Fruit fly (Drosophila melanogaster): ENCODE results near the gene kmg.

kmg gene

DNA sequence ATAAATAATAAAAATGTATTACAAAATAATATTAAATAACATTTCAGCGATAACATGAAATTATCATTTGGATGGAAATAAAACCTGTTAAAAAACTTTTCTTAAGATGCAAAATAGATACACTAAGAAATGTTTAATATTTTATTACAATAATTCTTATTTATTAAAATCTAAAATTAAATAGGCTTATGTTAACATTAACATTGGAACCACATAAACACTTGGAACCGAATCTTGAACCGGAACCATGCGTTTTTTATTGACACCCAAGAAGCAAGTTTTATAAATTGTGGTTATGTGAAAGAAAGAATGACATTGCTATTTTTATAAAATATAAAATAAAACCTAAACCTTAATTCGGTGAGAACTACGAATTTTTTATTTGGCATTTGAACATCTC, at the start of gene kmg:
Gene kmg, plus strand, starts transcription at position 301 of the 400 bp plus-strand sequence.
- TF ChIP-seq psq (optimal IDR thresholded peaks at IDR 0.05) (no peak), h (optimal IDR thresholded peaks at IDR 0.05) (no peak), insv (optimal IDR thresholded peaks at IDR 0.05) (no peak), ttk (optimal IDR thresholded peaks at IDR 0.05) (no peak), Myc (optimal IDR thresholded peaks at IDR 0.05) (no peak), Sin3A (optimal IDR thresholded peaks at IDR 0.05) (no peak)

DNA sequence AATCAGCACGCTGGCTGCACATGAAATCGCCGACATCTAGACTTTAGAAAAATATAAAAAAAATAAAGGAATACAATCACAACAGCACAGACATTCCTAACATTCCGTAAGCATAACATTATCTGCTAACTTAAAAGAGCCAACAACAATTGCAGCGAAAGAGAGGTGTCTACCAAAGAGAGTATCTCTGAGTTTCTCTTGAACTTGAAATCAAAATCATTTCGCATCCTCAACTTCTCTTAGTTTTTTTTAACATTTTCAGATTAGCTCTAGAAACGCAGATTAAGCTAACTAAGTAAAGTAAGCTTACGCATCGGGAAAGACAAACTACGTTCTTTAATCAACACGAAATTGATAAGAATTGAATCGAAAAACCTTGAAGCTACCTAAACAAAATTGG, 46.7 kb upstream of the kmg start:
- TF ChIP-seq Myc (optimal IDR thresholded peaks at IDR 0.05): no peak
- TF ChIP-seq psq (optimal IDR thresholded peaks at IDR 0.05): no peak
- no peak for TF ChIP-seq ttk (optimal IDR thresholded peaks at IDR 0.05)
- no peak for TF ChIP-seq Sin3A (optimal IDR thresholded peaks at IDR 0.05)
- TF ChIP-seq h (optimal IDR thresholded peaks at IDR 0.05): no peak

DNA sequence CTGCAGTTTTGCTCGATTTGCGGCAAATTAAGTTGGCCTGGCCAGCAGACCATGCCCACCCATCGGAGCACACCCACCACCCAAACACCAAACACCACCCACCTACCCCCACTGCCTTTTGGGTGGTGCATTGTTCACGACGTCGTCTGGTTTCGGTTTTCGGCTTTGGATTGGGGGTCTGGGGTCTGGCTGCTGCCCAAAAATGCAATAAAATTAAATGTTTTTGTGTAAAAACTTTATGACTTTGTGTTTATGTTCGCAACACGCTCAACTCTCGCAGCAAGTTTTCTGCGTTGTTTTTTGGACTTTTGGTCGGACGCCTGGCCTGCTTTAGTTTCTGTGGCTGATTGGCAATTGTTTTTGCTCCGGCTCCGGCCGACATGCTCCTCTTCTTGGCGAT, 43.6 kb upstream of the kmg start:
- TF ChIP-seq h (optimal IDR thresholded peaks at IDR 0.05) (no peak), Sin3A (optimal IDR thresholded peaks at IDR 0.05) (no peak), psq (optimal IDR thresholded peaks at IDR 0.05) (no peak), insv (optimal IDR thresholded peaks at IDR 0.05) (no peak), ttk (optimal IDR thresholded peaks at IDR 0.05) (no peak), Myc (optimal IDR thresholded peaks at IDR 0.05) (no peak)

DNA sequence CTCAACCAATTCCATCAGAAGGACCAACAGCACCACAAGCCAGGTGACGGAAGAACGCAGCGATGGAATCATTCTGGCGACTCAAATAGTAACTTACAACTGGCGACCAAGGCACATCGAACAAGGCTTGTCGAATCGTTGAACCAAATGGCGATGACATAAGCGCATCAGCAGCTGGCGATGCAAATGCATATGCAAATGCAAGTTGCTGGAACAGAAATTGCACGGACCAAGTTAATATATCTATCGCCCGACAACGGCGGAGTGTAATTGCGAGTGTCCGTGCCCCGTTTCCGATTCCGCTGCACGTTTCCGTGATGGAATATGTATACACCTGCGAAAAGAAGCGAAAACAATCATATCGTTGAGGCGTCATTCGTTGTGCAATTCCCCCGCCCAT, 41.3 kb upstream of the kmg start, which contains the start of the genes CG44198 and CG43050:
Gene CG44198, minus strand, starts transcription at position 101 of the 400 bp plus-strand sequence.
Gene CG43050, plus strand, starts transcription at position 261 of the 400 bp plus-strand sequence.
- TF ChIP-seq ttk (optimal IDR thresholded peaks at IDR 0.05): no peak
- no peak for TF ChIP-seq psq (optimal IDR thresholded peaks at IDR 0.05)
- no peak for TF ChIP-seq Sin3A (optimal IDR thresholded peaks at IDR 0.05)
- no peak for TF ChIP-seq Myc (optimal IDR thresholded peaks at IDR 0.05)
- no peak for TF ChIP-seq insv (optimal IDR thresholded peaks at IDR 0.05)
- TF ChIP-seq h (optimal IDR thresholded peaks at IDR 0.05): no peak

DNA sequence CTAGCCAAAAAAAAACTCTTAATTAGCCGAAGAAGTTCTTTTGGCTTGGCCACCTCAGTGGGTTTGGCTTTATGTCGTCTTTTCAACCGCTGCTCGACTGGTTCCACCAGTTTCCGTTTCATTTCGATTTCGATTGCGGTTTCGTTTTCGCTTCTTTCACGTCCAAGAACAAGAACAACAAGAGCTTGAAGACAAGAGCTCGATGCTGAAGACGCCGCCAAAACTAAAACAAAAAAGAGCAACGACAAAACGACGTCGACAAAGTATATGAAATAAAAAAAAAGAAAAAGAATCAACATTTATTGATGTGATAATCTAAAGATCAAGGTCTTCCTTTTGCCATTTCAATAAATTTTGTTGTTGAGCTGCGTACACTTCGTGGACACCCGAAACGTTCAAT, 37.8 kb upstream of the kmg start:
- no peak for TF ChIP-seq ttk (optimal IDR thresholded peaks at IDR 0.05)
- TF ChIP-seq h (optimal IDR thresholded peaks at IDR 0.05): no peak
- no peak for TF ChIP-seq psq (optimal IDR thresholded peaks at IDR 0.05)
- TF ChIP-seq insv (optimal IDR thresholded peaks at IDR 0.05): no peak
- TF ChIP-seq Myc (optimal IDR thresholded peaks at IDR 0.05): no peak
- TF ChIP-seq Sin3A (optimal IDR thresholded peaks at IDR 0.05): no peak

DNA sequence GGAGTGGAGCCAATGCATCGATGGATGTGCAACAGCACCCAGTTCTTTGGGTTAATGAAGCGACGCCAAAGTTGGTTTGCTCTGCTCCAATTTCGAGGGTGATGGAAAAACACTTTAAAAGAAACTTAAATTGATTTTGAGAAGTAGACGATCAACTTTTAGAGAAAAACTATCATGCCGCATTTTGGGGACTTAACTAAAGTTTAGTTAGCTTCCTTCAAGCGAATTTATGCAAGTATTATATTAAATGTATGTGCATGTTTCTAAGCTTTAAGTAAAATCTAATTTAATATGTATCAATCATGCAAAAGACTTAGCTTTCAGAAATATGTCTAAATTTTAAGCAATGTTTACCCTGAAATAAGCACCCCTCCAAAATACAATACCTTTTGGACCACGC, 30.0 kb upstream of the kmg start, which contains the start of gene CG5122:
Gene CG5122, plus strand, starts transcription at position 301 of the 400 bp plus-strand sequence.
- TF ChIP-seq psq (optimal IDR thresholded peaks at IDR 0.05) (no peak), h (optimal IDR thresholded peaks at IDR 0.05) (no peak), Sin3A (optimal IDR thresholded peaks at IDR 0.05) (no peak), ttk (optimal IDR thresholded peaks at IDR 0.05) (no peak), insv (optimal IDR thresholded peaks at IDR 0.05) (no peak), Myc (optimal IDR thresholded peaks at IDR 0.05) (no peak)

DNA sequence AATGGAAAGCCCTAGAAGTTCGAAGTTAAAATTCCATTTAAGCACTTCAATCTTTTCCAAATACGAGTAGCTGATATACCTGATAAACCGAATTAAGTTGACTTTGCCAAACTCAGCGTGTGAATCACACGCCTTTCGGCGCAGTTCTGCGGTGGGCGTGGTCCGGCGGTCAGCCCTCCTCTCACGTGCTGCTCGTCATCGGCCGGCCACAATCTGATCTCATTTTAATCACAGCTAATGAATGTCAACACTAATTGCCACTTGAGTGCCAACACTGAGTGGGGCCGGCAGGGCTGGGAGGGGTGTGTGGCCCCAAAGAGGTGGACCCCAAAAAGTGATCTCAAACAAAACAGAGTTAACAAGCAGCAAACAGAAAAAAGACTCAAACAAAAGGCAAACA, 24.4 kb upstream of the kmg start:
- TF ChIP-seq h (optimal IDR thresholded peaks at IDR 0.05) (no peak), ttk (optimal IDR thresholded peaks at IDR 0.05) (no peak), Myc (optimal IDR thresholded peaks at IDR 0.05) (no peak), Sin3A (optimal IDR thresholded peaks at IDR 0.05) (no peak), psq (optimal IDR thresholded peaks at IDR 0.05) (no peak), insv (optimal IDR thresholded peaks at IDR 0.05) (no peak)

DNA sequence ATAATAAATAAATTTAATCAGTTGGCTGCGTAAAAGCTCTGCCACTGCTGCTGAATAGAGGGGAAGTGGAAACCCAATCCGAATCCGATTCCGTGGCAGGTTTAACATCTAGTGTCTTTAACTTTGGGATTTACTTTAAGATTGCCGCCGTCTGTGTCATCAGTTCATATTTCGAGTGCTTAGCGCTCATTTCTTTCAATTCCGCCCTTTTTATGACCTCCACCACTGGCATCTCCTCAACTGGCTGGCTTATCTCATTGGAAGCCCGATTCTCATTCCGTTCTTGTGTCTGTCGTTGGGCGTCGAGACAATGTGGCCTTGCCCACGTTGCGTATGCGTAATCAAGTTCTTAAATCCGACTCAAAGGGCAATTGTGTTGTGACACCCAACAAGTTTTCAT, 19.4 kb upstream of the kmg start:
- TF ChIP-seq psq (optimal IDR thresholded peaks at IDR 0.05) (no peak), Myc (optimal IDR thresholded peaks at IDR 0.05) (no peak), ttk (optimal IDR thresholded peaks at IDR 0.05) (no peak), h (optimal IDR thresholded peaks at IDR 0.05) (no peak), Sin3A (optimal IDR thresholded peaks at IDR 0.05) (no peak), insv (optimal IDR thresholded peaks at IDR 0.05) (no peak)

DNA sequence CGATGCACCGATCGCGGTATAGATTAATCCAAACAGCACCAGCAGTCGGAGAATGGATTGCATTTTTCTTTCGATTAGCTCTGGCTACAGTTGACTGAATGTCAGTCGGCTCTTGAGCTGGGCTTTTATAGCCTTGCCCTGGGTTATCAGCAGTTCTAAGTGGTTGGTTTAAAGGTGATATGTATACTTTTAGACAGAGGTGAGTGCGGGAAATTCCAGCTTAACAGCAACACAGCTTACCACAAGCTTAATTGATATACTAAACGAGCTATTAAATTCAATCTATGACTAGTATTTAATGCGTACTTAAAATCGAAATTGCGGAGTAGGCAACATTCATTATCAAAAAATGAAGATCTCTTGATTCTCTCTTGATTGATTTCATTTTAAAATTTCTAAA, 17.5 kb upstream of the kmg start, which contains the start of gene CG9928:
Gene CG9928, minus strand, starts transcription at position 101 of the 400 bp plus-strand sequence.
- TF ChIP-seq Myc (optimal IDR thresholded peaks at IDR 0.05): no peak

DNA sequence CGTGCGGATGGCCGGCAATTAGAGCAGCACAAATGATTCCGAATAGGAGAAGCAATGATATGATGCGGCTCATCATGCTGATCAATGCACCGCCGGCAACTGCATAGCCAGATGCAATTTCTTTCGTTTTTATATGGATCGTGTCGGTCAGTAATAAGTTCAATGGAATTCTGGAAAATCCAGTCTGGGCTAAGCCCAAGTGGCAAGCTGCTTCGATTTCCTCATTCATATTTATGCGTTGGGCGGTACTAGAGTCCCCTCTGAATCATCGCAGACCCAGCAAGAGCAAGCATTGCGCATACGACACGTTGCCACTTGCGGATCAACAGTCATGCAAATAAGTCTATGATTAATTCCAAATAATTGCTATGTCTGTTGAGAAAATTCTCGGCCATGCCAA, 16.8 kb upstream of the kmg start, which contains the start of gene CG16978:
Gene CG16978, minus strand, starts transcription at position 101 of the 400 bp plus-strand sequence.
- no peak for TF ChIP-seq insv (optimal IDR thresholded peaks at IDR 0.05)

DNA sequence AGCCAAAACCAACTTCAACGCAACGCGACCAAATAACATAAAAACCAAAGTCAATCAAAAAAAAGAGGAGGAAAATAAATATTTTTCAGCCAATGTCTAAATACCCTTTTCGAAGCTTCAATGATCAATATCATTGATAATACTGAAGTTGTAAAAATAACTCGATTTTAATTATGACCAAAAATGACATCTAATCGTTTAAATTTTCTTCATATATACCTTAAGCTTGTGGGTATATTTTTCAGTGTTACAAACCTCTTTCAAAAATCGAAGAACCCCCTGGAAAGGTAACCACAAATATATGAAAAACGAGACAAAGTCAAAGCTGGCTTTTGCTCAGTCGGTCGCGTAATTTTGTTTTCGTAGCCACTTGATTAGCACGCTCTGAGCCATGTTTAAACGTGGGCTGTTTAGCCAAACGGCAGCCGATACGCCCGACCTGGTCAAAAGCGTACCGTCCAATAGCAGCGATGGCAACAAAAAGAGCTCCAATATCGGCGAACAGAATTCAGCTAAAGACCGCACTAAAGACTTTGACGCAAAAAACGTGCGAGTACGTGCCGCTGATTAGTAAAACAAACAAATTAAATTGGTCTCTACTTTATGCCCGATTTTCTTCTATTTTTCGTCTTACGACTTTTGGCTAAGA, 15.2 kb upstream of the kmg start:
- TF ChIP-seq Sin3A (optimal IDR thresholded peaks at IDR 0.05): no peak

DNA sequence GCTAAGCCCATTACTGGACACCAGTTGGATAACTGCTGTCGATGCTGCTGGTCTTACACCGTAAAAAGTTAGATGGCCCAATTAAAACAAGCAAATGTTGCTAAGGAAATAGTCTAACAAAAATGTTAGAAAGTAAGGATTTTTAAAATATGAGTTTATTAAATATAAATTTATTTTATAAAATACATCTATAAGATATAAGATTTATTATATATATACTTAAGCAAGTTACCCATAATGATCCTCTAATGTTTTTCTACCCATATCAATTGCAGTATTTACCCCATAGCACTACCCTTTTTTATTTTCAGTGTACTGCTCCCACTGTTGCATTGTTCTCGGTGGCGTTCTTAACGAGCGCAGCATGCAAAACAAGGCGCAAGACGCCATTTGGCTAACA, 14.1 kb upstream of the kmg start:
- no peak for TF ChIP-seq Sin3A (optimal IDR thresholded peaks at IDR 0.05)
- no peak for TF ChIP-seq h (optimal IDR thresholded peaks at IDR 0.05)
- no peak for TF ChIP-seq ttk (optimal IDR thresholded peaks at IDR 0.05)
- no peak for TF ChIP-seq psq (optimal IDR thresholded peaks at IDR 0.05)
- no peak for TF ChIP-seq insv (optimal IDR thresholded peaks at IDR 0.05)
- TF ChIP-seq Myc (optimal IDR thresholded peaks at IDR 0.05): no peak

DNA sequence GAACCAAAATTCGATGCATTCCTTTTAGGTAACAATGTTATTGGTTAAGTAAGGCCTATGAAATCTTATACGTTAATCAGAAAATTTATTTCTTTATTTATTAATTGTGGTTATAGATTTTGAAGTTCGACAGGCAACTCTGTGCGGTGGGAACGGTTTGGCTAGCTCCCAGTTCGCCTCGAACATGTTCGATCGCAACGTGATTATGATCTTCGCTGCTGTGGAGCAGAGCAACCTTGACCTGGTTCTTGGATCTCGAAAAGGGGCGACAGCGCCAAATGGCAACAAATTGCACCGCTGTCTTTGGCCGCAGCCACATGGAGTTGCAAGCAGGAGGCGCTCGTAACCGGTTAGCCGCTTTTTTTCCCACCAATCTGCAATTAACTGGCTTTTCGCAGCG, 6.0 kb upstream of the kmg start:
- TF ChIP-seq Sin3A (optimal IDR thresholded peaks at IDR 0.05) (no peak), psq (optimal IDR thresholded peaks at IDR 0.05) (no peak), h (optimal IDR thresholded peaks at IDR 0.05) (no peak), ttk (optimal IDR thresholded peaks at IDR 0.05) (no peak), insv (optimal IDR thresholded peaks at IDR 0.05) (no peak), Myc (optimal IDR thresholded peaks at IDR 0.05) (no peak)

Data from Kc167 (cell line).